Fruit fly (Drosophila melanogaster) S2 (cell line): ENCODE results near the gene GMF.

Source experiments
- CG8478 ChIP-seq: fragments of >200 bp; optimal IDR thresholded peaks from 2 replicates; lab custom pipeline; 2018
- CTCF ChIP-seq, 2 experiments: fragments of >200 bp; optimal IDR thresholded peaks; 2 replicates each; lab custom pipeline; 2018

DNA sequence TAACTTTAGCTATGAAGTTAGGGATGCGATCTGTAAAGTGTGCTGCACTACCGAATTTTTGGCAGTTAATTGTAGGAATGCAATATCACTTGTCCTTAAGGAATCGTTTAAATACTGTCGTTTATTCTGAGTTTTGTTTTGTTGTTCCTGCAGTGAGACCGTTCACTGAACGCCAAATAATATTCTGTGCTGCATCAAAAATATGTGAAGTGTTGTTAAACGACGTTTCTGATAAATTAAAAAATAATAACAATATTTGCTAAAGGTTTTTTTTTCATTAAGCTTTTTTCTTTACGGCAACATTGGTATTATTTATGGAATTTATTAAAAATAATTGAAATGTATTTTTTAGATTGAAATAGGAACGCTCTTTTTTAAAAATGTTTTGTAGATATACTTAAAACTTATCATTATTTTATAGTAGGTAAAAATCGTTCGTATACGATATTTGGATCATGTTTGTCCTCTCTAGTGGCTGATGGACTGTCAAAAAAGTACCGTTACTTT lies at the start of gene GMF:
- no peak for TF ChIP-seq CG8478
- peak in 1 of 2 experiments; percentile 18 for TF ChIP-seq CTCF (optimal IDR thresholded peaks at IDR 0.05; lab: Kevin White, UChicago)
